Fruit fly (Drosophila melanogaster) whole organism: ENCODE data around the gene Alp11.

Experiments
- Dll ChIP-seq: fragments of >200 bp; optimal IDR thresholded peaks from 2 replicates; lab custom pipeline; 2017
- psq ChIP-seq: fragments of >200 bp; optimal IDR thresholded peaks from 2 replicates; lab custom pipeline; 2017
- usp ChIP-seq: fragments of >200 bp; optimal IDR thresholded peaks from 2 replicates; lab custom pipeline; 2017; ENCODE audit warnings: missing biosample characterization, missing genetic modification characterization, mixed read lengths

DNA sequence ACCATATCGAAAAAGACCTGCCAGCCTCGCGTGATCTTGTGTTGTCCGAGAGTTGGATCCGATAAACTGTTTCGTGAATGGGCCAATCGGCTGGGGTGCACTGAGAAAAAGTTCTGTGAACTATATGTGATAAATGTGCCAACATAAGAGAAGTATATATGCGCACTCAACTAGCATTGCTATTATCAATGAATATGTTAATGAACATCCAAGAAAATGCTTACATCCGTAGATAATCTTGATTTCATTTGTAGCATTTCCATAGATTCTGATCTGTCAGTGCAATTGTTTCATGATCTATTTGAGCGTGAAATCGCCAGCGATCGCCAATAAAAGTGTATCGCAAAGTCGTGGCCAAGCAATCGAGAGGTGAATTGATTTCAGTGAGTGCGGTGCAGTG is 13.8 kb downstream of the Alp11 start:
- no peak for TF ChIP-seq psq (lab: Kevin White, UChicago)
- no peak for TF ChIP-seq Dll (lab: Kevin White, UChicago)
- no peak for TF ChIP-seq usp (GFP tag; lab: Kevin White, UChicago)
